Fruit fly (Drosophila melanogaster): ENCODE results near the gene Sidpn.
A peak's percentile ranks its signal among the peaks of the same experiment; 100 is the strongest.

Gene Sidpn

dm6 chr2L:19011895-19012645 is 15.4 kb upstream of the Sidpn start (continued):
- TF ChIP-seq CG6854 (GFP tag; optimal IDR thresholded peaks at IDR 0.05) (no peak), CG6276 (GFP tag; optimal IDR thresholded peaks at IDR 0.05) (peak; percentile 57), CG8632 (GFP tag; optimal IDR thresholded peaks at IDR 0.05) (peak; percentile 53), CG8119 (GFP tag; IDR thresholded peaks at IDR 0.05) (peak; percentile 70), CG11762 (GFP tag; optimal IDR thresholded peaks at IDR 0.05; ENCODE audit: insufficient read depth) (peak; percentile 44), CG32006 (GFP tag; optimal IDR thresholded peaks at IDR 0.05) (peak; percentile 76), Smox (GFP tag; optimal IDR thresholded peaks at IDR 0.05) (peak; percentile 63), net (GFP tag; optimal IDR thresholded peaks at IDR 0.05) (peak; percentile 67), vri (GFP tag; optimal IDR thresholded peaks at IDR 0.05) (peak; percentile 54), Hr39 (GFP tag; optimal IDR thresholded peaks at IDR 0.05) (peak; percentile 80), Blimp-1 (GFP tag; optimal IDR thresholded peaks at IDR 0.05) (no peak), CG10669 (GFP tag; optimal IDR thresholded peaks at IDR 0.05) (peak; percentile 77), eg (GFP tag; IDR thresholded peaks at IDR 0.05) (peak; percentile 78), CG9139 (GFP tag; optimal IDR thresholded peaks at IDR 0.05) (peak; percentile 30), spab (GFP tag; optimal IDR thresholded peaks at IDR 0.05) (peak; percentile 67), Gug (GFP tag; IDR thresholded peaks at IDR 0.05) (peak; percentile 74), CG1621 (tag; optimal IDR thresholded peaks at IDR 0.05) (peak; percentile 72), CG6163 (GFP tag; IDR thresholded peaks at IDR 0.05) (peak; percentile 80), lz (GFP tag; optimal IDR thresholded peaks at IDR 0.05) (peak; percentile 80), pdm3 (GFP tag; optimal IDR thresholded peaks at IDR 0.05) (peak; percentile 72), CG6792 (GFP tag; optimal IDR thresholded peaks at IDR 0.05) (peak; percentile 75), CG3919 (GFP tag; optimal IDR thresholded peaks at IDR 0.05) (peak; percentile 73), Hr38 (GFP tag; optimal IDR thresholded peaks at IDR 0.05) (no peak), achi (GFP tag; optimal IDR thresholded peaks at IDR 0.05) (peak; percentile 71), Ets21C (GFP tag; optimal IDR thresholded peaks at IDR 0.05) (peak; percentile 61), CG10631 (GFP tag; optimal IDR thresholded peaks at IDR 0.05) (peak; percentile 73), CG31627 (GFP tag; optimal IDR thresholded peaks at IDR 0.05) (peak; percentile 79), Eip93F (GFP tag; optimal IDR thresholded peaks at IDR 0.05) (no peak)

- TF ChIP-seq salr (GFP tag; optimal IDR thresholded peaks at IDR 0.05) (no peak), svp (GFP tag) (peak; percentile 9), achi (GFP tag; optimal IDR thresholded peaks at IDR 0.05) (no peak)
Observed at dm6 chr2L:19012776-19013328, 14.7 kb upstream of the Sidpn start.

DNA sequence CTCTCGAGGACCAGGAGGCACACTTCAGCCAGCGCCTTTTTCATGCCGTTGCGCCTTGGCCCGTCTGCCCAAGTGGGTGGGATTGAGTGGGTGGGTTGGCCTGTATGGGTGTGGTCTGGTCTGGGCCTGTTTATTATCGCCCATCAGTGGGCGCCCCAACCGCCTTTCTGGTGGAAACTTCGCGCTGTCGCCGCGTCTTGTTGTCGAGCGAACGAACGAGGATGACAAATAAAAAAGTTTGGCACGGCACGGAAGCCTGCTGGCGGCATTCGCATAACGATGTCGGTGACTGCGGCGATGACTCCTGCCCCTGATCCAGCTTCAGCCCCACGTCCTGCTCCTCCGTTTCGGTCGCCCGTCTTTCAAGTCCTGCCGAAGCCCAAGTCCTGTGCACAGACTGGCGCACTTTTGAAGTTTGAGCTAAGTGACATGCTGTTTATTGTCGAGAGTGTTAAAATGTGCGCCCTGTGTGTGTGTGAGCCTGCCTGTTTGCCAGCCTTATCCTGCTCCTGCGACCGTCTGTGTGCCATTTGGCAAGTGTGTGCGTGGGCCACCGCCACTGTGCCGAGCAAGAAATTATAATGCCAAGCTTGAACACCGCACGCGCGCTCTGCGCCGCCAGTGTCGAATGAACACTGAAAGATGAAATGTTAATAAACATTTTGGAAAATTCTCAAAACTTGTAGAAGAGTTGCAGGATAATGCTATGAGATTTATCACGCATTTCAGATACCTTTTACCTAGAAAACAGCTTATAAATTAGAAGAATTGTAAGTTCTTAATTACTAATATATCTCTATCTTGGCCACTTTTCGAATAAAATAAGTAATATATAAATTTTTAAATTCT is 13.3 kb upstream of the Sidpn start:
- TF ChIP-seq CG3919 (GFP tag; optimal IDR thresholded peaks at IDR 0.05) = peak; percentile 30
- peak; percentile 49 for TF ChIP-seq acj6 (GFP tag; optimal IDR thresholded peaks at IDR 0.05)
- peak; percentile 28 for TF ChIP-seq Smox (GFP tag; optimal IDR thresholded peaks at IDR 0.05)
- TF ChIP-seq achi (GFP tag; optimal IDR thresholded peaks at IDR 0.05) = peak; percentile 38
- TF ChIP-seq CG4318 (GFP tag; optimal IDR thresholded peaks at IDR 0.05) = peak; percentile 15
- TF ChIP-seq CG11762 (GFP tag; optimal IDR thresholded peaks at IDR 0.05; ENCODE audit: insufficient read depth) = peak; percentile 28
- TF ChIP-seq CG34406 (GFP tag; optimal IDR thresholded peaks at IDR 0.05) = peak; percentile 19
- peak; percentile 73 for TF ChIP-seq svp (GFP tag)
- peak; percentile 19 for TF ChIP-seq pdm3 (GFP tag; optimal IDR thresholded peaks at IDR 0.05)
- peak; percentile 48 for TF ChIP-seq spab (GFP tag; optimal IDR thresholded peaks at IDR 0.05)
- peak; percentile 86 for TF ChIP-seq Eip78C (GFP tag)
- TF ChIP-seq topi (GFP tag; optimal IDR thresholded peaks at IDR 0.05) = peak; percentile 34
- peak; percentile 14 for TF ChIP-seq Eip75B (GFP tag; optimal IDR thresholded peaks at IDR 0.05)
- TF ChIP-seq Hr38 (GFP tag; optimal IDR thresholded peaks at IDR 0.05) = no peak
- no peak for TF ChIP-seq Blimp-1 (GFP tag; optimal IDR thresholded peaks at IDR 0.05)
- TF ChIP-seq CG6792 (GFP tag; optimal IDR thresholded peaks at IDR 0.05) = peak; percentile 29
- no peak for TF ChIP-seq CG7368 (GFP tag; optimal IDR thresholded peaks at IDR 0.05)
- TF ChIP-seq CG16779 (tag; optimal IDR thresholded peaks at IDR 0.05) = peak; percentile 10
- TF ChIP-seq Sox15 (GFP tag; optimal IDR thresholded peaks at IDR 0.05) = no peak
- peak; percentile 55 to 66 for TF ChIP-seq ss (GFP tag; optimal IDR thresholded peaks at IDR 0.05)
- peak; percentile 39 for TF ChIP-seq CG6276 (GFP tag; optimal IDR thresholded peaks at IDR 0.05)
- TF ChIP-seq eg (GFP tag; IDR thresholded peaks at IDR 0.05) = no peak
- peak; percentile 62 for TF ChIP-seq Ets96B (tag; optimal IDR thresholded peaks at IDR 0.05)
- peak; percentile 11 for TF ChIP-seq Met (GFP tag; optimal IDR thresholded peaks at IDR 0.05)
- no peak for TF ChIP-seq CG11294 (GFP tag; IDR thresholded peaks at IDR 0.05)
- TF ChIP-seq CG10631 (GFP tag; optimal IDR thresholded peaks at IDR 0.05) = peak; percentile 41
- peak; percentile 59 for TF ChIP-seq CG10669 (GFP tag; optimal IDR thresholded peaks at IDR 0.05)
- TF ChIP-seq salr (GFP tag; optimal IDR thresholded peaks at IDR 0.05) = peak in 1 of 2 experiments; percentile 35

Data from whole organism, prepupa.